Fruit fly (Drosophila melanogaster) whole organism, wandering third instar larva: ENCODE data around the gene CG7914.

Experiments
- br ChIP-seq: fragments of 200-800 bp; sonication (Bioruptor generic); optimal IDR thresholded peaks from 2 replicates; lab custom pipeline; 2016; ENCODE audit warnings: missing biosample characterization, missing genetic modification characterization
- lola ChIP-seq: fragments of >200 bp; optimal IDR thresholded peaks from 2 replicates; lab custom pipeline; 2017; ENCODE audit warnings: missing biosample characterization, missing genetic modification characterization
- psq ChIP-seq: fragments of 200-800 bp; sonication (Bioruptor generic); optimal IDR thresholded peaks from 3 replicates; lab custom pipeline; 2017; ENCODE audit warnings: missing biosample characterization, mild to moderate bottlenecking, missing genetic modification characterization, moderate library complexity

- peak; percentile 13 for TF ChIP-seq br (GFP tag; lab: Kevin White, UChicago)
- no peak for TF ChIP-seq lola
- no peak for TF ChIP-seq psq (GFP tag; lab: Kevin White, UChicago)
Measured at dm6 chrX:19166152-19166935, 26.9 kb downstream of the CG7914 start.
